Fruit fly (Drosophila melanogaster): ENCODE data around the gene CG33767.
A peak's percentile ranks its signal among the peaks of the same experiment; 100 is the strongest.

The CG33767 gene

DNA sequence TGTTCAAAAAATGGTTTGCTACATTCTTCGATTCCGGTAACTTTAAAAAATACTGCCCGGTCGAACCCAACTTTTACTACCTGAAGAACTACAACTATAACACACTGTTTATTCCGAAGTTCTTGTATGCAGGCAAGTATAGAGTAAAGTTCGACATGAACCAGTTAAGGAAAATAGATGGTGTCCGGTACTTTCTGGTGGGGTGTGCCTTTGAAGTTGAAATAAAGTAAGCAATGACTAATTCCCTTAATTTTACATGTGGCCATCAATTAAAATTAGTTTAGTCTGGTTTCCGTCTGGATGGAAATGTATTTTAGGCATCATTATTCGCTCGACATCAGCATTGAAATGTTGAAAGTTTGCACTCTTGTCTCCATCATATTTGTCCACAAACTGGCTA, at the start of gene CG33767:
Gene CG33767, plus strand, starts transcription at position 301 of the 400 bp plus-strand sequence.
- TF ChIP-seq CG8478 (optimal IDR thresholded peaks at IDR 0.05), result no peak
- TF ChIP-seq CTCF (optimal IDR thresholded peaks at IDR 0.05), result no peak

DNA sequence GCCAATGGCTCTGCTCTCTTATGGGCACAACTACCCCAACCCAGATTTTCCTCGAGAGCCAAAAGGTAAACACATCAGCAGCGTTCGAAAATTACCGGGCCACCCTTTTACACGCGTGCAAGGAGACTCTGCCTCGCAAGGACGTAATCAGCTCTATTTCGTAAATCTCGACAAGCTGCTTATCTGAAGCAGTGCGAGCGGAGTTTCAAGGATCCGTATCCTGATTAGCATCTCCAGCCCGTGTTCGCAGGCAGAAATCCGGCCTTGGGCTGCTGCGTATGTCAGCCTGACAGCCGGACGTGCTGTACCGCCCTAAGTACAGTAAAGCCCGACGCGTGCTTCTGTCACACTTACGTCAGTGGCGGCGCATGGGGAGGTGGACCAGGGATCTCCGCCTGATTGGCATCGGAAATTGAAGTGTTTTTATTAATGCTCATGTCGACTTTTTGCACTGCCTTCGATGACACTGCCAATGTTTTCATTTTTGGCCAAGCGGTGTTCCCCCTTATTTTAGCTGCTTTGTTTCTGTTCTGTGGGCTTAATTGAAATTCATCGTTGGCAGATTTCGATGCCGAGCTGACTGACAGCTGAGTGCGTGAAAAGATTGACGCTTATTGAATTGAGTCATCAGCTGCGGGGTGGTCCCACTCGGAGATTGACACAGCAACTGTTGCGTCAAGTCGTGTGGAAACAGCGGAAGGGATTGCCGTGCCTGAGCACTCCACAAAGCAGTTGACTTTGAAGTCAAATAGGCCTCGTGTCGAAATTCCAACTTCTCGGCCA, 40.3 kb upstream of the CG33767 start, which contains the start of gene ND-B14.5AL:
Gene ND-B14.5AL, plus strand, starts transcription at position 733 of the 783 bp plus-strand sequence.
- TF ChIP-seq CTCF (optimal IDR thresholded peaks at IDR 0.05), result no peak
- no peak for TF ChIP-seq CG8478 (optimal IDR thresholded peaks at IDR 0.05)

DNA sequence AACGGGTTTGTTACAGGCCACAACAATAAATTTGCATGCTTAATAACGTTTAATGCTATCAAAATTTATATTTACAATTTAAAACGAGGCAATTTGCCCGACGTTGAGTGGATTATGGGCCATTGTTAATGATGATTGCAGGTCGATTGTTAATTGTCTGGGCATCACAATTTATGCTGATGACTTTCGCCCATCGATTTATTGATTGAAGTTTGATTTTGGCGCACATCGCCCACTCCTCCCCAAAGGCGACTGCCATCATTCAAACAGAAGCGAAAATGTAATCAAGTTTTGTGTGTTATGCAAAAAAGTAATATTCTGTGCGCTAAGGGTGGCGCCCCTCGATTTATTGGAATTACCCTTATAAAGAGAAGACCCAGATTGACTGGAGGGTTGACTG, 39.0 kb upstream of the CG33767 start:
- TF ChIP-seq CG8478 (optimal IDR thresholded peaks at IDR 0.05), result no peak
- TF ChIP-seq CTCF (optimal IDR thresholded peaks at IDR 0.05), result no peak

DNA sequence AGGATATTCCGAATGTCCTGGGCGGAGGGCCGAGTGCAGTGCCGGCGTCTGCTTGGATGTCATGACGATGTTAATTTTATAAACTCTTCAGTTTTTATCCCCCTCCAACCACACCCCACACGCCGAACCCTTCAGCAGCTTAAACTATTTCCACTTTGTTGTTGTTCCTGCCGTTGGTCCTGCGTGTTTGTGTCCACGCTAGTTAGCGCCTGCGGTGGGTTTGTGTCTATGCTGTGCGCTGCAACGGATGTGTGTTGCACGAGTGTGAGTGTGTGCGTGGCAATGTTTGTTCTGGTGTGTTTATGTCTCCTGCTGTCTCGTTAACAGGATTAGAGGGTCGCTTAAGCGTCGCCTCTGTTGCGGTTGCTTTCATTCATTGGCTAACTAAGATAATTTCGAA, 29.3 kb upstream of the CG33767 start:
- TF ChIP-seq CG8478 (optimal IDR thresholded peaks at IDR 0.05) (no peak), CTCF (optimal IDR thresholded peaks at IDR 0.05) (peak; percentile 58 to 59)

DNA sequence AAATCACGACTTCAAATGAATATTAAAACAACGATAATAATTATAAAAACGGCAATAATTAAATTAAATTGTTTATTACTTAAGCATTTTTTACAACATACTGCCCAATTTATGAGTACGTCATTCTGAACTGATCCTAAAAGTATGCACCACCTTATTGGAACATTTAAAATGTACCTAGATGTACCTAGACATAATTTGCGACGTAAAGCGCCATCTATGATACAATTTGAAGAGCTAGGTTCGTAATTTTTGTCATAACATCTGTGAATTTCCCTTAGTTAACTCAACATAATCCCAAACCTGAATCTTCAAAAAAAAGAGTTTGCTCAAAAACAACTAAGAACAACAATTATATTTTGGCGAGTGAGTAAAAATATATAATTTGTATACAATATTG, 12.0 kb upstream of the CG33767 start:
- TF ChIP-seq CTCF (optimal IDR thresholded peaks at IDR 0.05) (peak; percentile 88 to 89), CG8478 (optimal IDR thresholded peaks at IDR 0.05) (no peak)

DNA sequence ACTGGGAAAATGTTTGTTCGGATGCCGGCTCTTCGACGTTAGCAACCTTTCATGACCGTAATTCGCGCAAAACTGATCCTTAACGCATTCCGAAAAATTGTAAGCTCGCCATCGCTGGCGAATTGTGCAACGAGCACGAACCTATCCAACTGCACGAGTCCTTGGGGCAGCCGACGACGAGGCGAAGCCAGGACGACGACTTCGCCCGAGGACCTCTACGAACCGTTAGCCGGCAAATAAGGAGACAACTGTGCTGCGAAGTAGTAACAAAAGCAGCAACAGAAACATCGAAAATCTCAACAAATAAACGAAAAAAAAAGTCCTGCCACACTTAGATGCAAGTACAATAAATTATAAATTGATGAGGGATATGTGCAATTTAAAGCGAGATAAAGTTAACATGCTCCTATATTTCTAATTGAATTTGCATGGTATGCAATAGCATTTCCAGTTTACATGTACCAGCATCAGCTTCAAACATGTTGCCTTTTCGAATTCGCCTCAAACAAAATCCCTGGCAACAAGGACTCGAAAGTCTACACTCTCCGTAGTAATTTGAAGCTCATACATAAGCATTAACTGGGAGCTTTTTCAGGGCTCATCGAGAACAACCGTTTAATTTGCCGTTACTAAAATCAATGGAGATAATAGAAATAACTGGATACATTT, 8.1 kb upstream of the CG33767 start, which contains the start of gene CG14459:
Gene CG14459, minus strand, starts transcription at position 51 of the 669 bp plus-strand sequence.
- TF ChIP-seq CG8478 (optimal IDR thresholded peaks at IDR 0.05), result no peak
- no peak for TF ChIP-seq CTCF (optimal IDR thresholded peaks at IDR 0.05)

DNA sequence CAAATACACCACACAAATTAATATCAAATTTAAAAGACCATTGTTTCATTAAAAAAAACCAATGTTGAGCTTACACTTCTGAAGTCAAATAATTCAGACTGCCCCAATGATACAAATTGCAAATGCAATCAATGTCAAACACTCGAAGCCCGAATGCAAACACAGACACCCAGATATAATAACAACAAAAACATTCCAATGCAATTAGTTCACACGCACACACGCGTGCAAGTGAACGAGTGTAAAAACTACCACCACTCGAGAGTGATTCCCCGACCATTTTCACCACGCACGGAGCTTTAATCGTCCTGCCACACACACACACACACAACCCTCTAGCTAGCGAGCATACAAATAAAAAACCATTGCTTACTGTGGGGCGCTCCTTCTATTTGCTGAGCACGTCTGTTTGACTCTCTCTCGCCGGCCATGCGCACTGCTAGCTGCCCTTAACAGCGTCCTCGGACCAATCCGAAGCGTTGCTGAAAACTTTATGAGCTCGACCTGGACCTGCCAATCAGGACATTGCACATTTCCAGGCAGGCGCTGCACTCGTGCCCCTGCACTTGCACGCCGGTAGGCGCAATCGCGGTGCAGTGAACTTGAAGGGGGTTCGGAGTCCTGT, 3.7 kb upstream of the CG33767 start:
- TF ChIP-seq CTCF (optimal IDR thresholded peaks at IDR 0.05), result no peak
- TF ChIP-seq CG8478 (optimal IDR thresholded peaks at IDR 0.05), result no peak

DNA sequence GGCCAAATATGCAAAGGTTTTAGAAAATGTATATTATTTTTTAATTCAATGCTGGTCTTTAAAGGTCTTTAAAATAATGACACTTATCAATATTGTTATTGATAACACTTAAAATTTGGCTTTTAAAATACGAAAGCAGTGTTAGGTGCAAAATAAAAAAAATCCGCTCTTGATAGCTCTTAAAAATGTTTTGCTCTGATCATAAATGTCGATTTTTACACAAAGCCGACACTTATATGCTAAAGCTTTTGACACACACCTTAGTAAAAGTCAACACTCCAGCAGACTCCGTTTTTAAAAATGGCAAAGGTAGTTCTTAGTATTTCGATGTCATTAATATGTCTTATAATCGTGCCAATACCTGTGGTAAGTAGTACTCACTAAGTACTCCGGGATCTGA, 780 bp upstream of the CG33767 start, which contains the start of gene CG33766:
Gene CG33766, plus strand, starts transcription at position 301 of the 400 bp plus-strand sequence.
- TF ChIP-seq CG8478 (optimal IDR thresholded peaks at IDR 0.05) (no peak), CTCF (optimal IDR thresholded peaks at IDR 0.05) (no peak)

DNA sequence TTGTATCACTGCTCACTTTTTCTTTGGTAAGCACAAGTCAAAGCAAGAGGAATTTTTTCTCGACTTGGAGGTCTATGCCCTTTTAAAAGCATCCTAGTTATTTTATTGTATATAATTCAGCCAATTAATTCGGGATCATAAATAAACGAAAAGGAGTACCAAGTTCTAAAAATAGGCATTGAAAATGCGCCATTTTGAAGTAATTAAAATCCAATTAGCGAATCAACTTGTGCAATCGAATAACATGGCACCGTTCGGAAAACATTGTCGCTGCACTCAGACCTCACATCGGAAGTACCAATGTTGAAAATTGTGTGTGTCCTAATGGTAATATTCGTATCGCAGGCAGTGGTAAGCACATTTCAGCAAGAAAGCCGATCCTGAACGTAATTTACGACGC, 756 bp downstream of the CG33767 start, which contains the start of gene CG33768:
Gene CG33768, plus strand, starts transcription at position 301 of the 400 bp plus-strand sequence.
- TF ChIP-seq CTCF (optimal IDR thresholded peaks at IDR 0.05), result no peak
- TF ChIP-seq CG8478 (optimal IDR thresholded peaks at IDR 0.05), result no peak

DNA sequence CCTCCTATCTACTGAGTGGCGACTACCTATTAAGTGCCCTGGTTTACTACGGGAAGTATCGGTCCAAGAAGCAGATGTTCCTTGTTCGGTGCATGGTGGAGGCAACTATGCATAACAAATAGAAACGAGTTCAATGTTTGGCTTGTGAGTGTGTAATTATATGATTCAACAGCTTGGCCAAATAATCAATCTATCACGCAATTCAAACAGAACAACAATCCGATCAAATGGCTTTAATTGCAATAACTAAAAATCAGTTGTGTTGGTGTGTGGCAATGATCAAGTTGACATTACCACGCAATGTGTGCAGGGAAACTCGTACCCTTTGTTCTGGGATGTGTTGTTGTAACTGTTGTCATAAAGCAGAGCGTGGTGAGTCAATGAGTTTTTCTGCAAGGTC, 1.5 kb downstream of the CG33767 start, which contains the start of gene CG33769:
Gene CG33769, plus strand, starts transcription at position 301 of the 400 bp plus-strand sequence.
- TF ChIP-seq CTCF (optimal IDR thresholded peaks at IDR 0.05) (no peak), CG8478 (optimal IDR thresholded peaks at IDR 0.05) (no peak)

DNA sequence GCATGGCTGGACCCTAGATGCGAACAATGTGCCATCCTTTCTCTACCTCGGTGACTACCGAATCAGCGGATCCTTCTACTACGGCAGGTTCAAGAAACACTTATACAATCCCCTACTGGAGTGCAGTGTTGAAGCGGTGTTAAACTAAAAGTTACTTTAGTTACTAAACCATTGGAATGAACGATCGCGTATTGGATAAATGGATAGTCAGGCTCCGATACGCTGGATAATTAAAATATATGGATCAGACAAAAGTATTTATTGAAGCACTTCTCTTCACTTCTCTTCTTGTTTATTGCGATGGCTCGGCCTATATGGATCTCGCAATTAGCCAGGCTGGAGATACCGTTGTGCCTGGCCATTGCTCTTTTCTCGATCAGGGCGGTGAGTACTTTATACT, 2.3 kb downstream of the CG33767 start, which contains the start of gene CG33770:
Gene CG33770, plus strand, starts transcription at position 301 of the 400 bp plus-strand sequence.
- TF ChIP-seq CTCF (optimal IDR thresholded peaks at IDR 0.05) (no peak), CG8478 (optimal IDR thresholded peaks at IDR 0.05) (no peak)

DNA sequence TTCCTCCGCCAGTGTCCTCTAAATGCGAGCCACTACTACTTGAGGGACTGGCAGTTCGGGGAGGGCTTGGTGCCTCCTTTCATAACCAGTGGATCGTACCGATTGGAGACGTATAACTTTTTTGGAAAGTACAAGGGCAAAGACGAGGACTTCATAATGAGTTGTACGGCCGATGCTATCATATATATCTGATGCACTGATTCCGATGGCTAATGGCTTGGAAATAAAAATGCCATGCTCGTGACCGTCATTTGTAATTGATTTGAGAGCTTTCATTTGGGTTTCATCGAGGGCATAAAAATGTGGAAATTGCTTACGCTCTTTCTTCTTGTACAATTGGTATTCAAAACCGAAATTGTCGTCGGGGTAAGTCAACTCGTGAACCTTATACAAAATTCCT, 3.0 kb downstream of the CG33767 start, which contains the start of gene CG33771:
Gene CG33771, plus strand, starts transcription at position 301 of the 400 bp plus-strand sequence.
- no peak for TF ChIP-seq CG8478 (optimal IDR thresholded peaks at IDR 0.05)
- TF ChIP-seq CTCF (optimal IDR thresholded peaks at IDR 0.05), result no peak

DNA sequence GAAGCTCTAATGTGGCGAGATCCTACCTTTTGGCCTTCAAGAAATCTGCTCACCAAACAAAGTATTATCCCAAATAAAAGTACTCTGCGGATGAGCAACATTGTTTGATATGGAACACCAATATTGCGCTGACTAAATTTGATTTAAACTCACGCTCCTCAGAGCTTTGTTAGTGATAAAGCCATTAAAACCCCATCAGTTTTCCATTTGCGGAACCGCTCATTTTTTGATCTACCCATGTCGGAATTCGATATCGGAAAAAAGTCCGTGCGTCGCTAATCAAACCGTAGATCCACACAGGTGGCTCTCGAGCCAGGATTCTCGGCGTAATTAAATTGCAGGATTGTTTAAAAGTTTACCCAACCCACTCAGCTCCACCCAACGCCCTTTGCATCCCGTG, 6.3 kb downstream of the CG33767 start, which contains the start of gene CG33772:
Gene CG33772, minus strand, starts transcription at position 101 of the 400 bp plus-strand sequence.
- no peak for TF ChIP-seq CG8478 (optimal IDR thresholded peaks at IDR 0.05)
- TF ChIP-seq CTCF (optimal IDR thresholded peaks at IDR 0.05), result no peak

DNA sequence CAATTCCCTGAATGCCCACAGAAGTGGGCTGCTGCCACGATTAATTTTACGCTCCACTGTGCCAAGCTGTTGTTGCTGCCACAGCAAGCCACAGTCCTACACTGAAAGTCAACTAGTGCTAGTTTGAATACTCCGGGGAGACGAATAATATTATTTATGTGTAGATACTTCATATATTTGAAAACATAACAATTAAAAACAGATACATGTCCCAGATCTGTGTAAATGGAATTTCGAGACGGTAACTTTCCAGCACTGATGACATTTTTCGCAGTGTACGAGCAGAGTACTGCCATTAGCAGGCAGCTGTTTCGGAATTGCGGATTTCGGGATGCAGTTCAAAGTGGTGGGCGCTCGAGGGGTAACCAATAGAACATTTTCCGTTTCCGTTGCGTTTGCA, 19.0 kb downstream of the CG33767 start:
- TF ChIP-seq CG8478 (optimal IDR thresholded peaks at IDR 0.05), result no peak
- TF ChIP-seq CTCF (optimal IDR thresholded peaks at IDR 0.05), result no peak

Data from S2 (cell line).